Worm (Caenorhabditis elegans) whole organism, L4 larva: ENCODE results near the gene C03H5.4.

Source experiments
- Y75B8A.6 ChIP-seq: fragments of 200-800 bp; sonication (Bioruptor generic); IDR thresholded peaks from 2 replicates; pipeline ENCODE4 v1.3.6; 2022; ENCODE audit warnings: missing genetic modification reagents, missing genetic modification characterization, missing compliant biosample characterization
- aly-2 ChIP-seq: sonication (generic microtip); optimal IDR thresholded peaks from 2 replicates; lab custom pipeline; 2018; ENCODE audit warnings: missing biosample characterization, missing genetic modification characterization
- ceh-82 ChIP-seq: sonication (generic microtip); optimal IDR thresholded peaks from 2 replicates; lab custom pipeline; 2017; ENCODE audit warnings: missing biosample characterization, missing genetic modification characterization
- ctbp-1 ChIP-seq: fragments of 200-800 bp; sonication (Bioruptor generic); IDR thresholded peaks from 2 replicates; pipeline ENCODE4 v1.3.6; 2022; ENCODE audit warnings: missing genetic modification reagents, missing genetic modification characterization, missing compliant biosample characterization
- egl-43 ChIP-seq: fragments of 200-800 bp; sonication (Bioruptor generic); IDR thresholded peaks from 2 replicates; pipeline ENCODE4 v1.3.6; 2022; ENCODE audit warnings: missing genetic modification reagents, missing genetic modification characterization, missing compliant biosample characterization
- fkh-10 ChIP-seq: fragments of 150-350 bp; optimal IDR thresholded peaks from 2 replicates; lab custom pipeline; 2014; ENCODE audit warnings: missing biosample characterization, missing genetic modification reagents, missing genetic modification characterization
- hmg-1.1 ChIP-seq: fragments of 200-800 bp; sonication (Bioruptor generic); IDR thresholded peaks from 2 replicates; pipeline ENCODE4 v1.3.6; 2022; ENCODE audit warnings: missing genetic modification reagents, missing genetic modification characterization, missing compliant biosample characterization
- lsy-2 ChIP-seq, 2 experiments: fragments of 150-350 bp in 1 of 2; sonication (generic microtip) in 1 of 2; optimal IDR thresholded peaks; 2 replicates each; lab custom pipeline; 2014 to 2017; ENCODE audit warnings: missing biosample characterization in 2 of 2, missing genetic modification characterization in 2 of 2
- nhr-237 ChIP-seq: sonication (generic microtip); optimal IDR thresholded peaks from 2 replicates; lab custom pipeline; 2017; ENCODE audit warnings: missing biosample characterization, missing genetic modification characterization
- nhr-25 ChIP-seq: sonication (generic microtip); optimal IDR thresholded peaks from 2 replicates; lab custom pipeline; 2017; ENCODE audit warnings: missing genetic modification characterization, mild to moderate bottlenecking, missing compliant biosample characterization, antibody characterized with exemption, moderate library complexity, borderline replicate concordance; ENCODE audit not compliant: insufficient read depth
- nhr-6 ChIP-seq: fragments of 150-350 bp; optimal IDR thresholded peaks from 2 replicates; lab custom pipeline; 2014; ENCODE audit warnings: missing biosample characterization, missing genetic modification characterization
- nhr-76 ChIP-seq: fragments of 150-350 bp; optimal IDR thresholded peaks from 2 replicates; lab custom pipeline; 2014; ENCODE audit warnings: missing biosample characterization, missing genetic modification characterization
- php-3 ChIP-seq: fragments of 200-800 bp; sonication (Bioruptor generic); IDR thresholded peaks from 2 replicates; pipeline ENCODE4 v1.3.6; 2022; ENCODE audit warnings: missing genetic modification reagents, missing genetic modification characterization, missing compliant biosample characterization
- unc-62 ChIP-seq, 3 experiments: fragments of 150-350 bp in 1 of 3; sonication (generic microtip); optimal IDR thresholded peaks in 2 of 3; peaks in 1 of 3; 1 replicate in 1 of 3; 2 replicates in 2 of 3; lab custom pipeline; 2014 to 2017; ENCODE audit warnings: missing biosample characterization in 3 of 3, missing genetic modification characterization in 3 of 3, missing genetic modification reagents in 3 of 3, missing genotype in 1 of 3

DNA sequence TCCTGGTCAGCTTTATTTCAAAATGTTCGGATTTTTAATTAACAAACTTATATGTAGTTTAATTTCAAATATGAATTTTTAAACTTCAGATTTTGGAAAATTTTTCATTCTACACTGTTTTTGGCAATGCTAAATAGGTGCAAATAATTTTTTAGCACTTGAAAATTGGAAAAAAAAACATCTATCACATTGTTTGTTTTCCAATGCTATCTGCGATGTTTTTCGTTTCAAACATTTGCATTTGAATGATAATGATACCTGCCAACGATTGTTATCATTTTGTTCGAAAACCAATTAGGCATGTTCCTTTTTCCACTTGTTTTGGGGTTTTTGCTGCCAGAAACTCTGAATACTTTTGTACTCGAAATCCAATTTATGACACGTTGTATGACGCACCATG is at the start of gene C03H5.4:
- TF ChIP-seq aly-2 (no peak), lsy-2 (tag; optimal IDR thresholded peaks at IDR 0.05; lab: Kevin White, UChicago) (no peak), unc-62 (GFP tag; optimal IDR thresholded peaks at IDR 0.05 in 1 of 2; lab: Kevin White, UChicago) (peak in 1 of 2 experiments; percentile 31), unc-62 (tag; optimal IDR thresholded peaks at IDR 0.05; lab: Kevin White, UChicago) (no peak), hmg-1.1 (GFP tag; lab: Robert Waterston, UW) (no peak), nhr-237 (tag; lab: Kevin White, UChicago) (no peak), nhr-76 (tag; lab: Kevin White, UChicago) (no peak), ctbp-1 (GFP tag; lab: Robert Waterston, UW) (no peak), nhr-25 (no peak), nhr-6 (no peak), ceh-82 (tag; lab: Kevin White, UChicago) (no peak), egl-43 (GFP tag; lab: Robert Waterston, UW) (no peak), fkh-10 (GFP tag; lab: Kevin White, UChicago) (no peak), Y75B8A.6 (GFP tag; lab: Robert Waterston, UW) (no peak), php-3 (GFP tag; lab: Robert Waterston, UW) (no peak)
